Worm (Caenorhabditis elegans) whole organism, L1 larva: Measurements from ENCODE around the gene kcnl-3.

Experiments used
- C04F5.9 ChIP-seq: sonication (generic microtip); optimal IDR thresholded peaks from 2 replicates; lab custom pipeline; 2016; ENCODE audit warnings: missing genetic modification characterization, missing compliant biosample characterization
- C16A3.4 ChIP-seq: fragments of 150-350 bp; optimal IDR thresholded peaks from 2 replicates; lab custom pipeline; 2014; ENCODE audit warnings: missing biosample characterization, missing genetic modification characterization
- C34B4.2 ChIP-seq: sonication (generic microtip); optimal IDR thresholded peaks from 2 replicates; lab custom pipeline; 2017; ENCODE audit warnings: mild to moderate bottlenecking, missing genetic modification characterization, missing compliant biosample characterization
- F16B12.6 ChIP-seq: fragments of 150-350 bp; optimal IDR thresholded peaks from 2 replicates; lab custom pipeline; 2014; ENCODE audit warnings: missing biosample characterization, missing genetic modification characterization
- Y116A8C.19 ChIP-seq: sonication (generic microtip); optimal IDR thresholded peaks from 2 replicates; lab custom pipeline; 2016; ENCODE audit warnings: missing compliant biosample characterization, missing genetic modification characterization, borderline replicate concordance
- alr-1 ChIP-seq: fragments of 200-800 bp; sonication (Bioruptor generic); optimal IDR thresholded peaks from 2 replicates; lab custom pipeline; 2018; ENCODE audit warnings: borderline replicate concordance, mild to moderate bottlenecking, missing genetic modification characterization, missing compliant biosample characterization
- aly-2 ChIP-seq: fragments of 150-350 bp; optimal IDR thresholded peaks from 2 replicates; lab custom pipeline; 2014; ENCODE audit warnings: missing biosample characterization, missing genetic modification characterization
- ama-1 ChIP-seq: fragments of 150-350 bp; optimal IDR thresholded peaks from 2 replicates; lab custom pipeline; 2014
- ceh-63 ChIP-seq: fragments of 200-800 bp; sonication (Bioruptor generic); optimal IDR thresholded peaks from 2 replicates; lab custom pipeline; 2018; ENCODE audit warnings: mild to moderate bottlenecking, missing genetic modification characterization, missing compliant biosample characterization
- ceh-82 ChIP-seq, 3 experiments: fragments of 150-350 bp in 1 of 3; sonication (generic microtip) in 2 of 3; optimal IDR thresholded peaks; 2 replicates each; lab custom pipeline; 2014 to 2017; ENCODE audit warnings: missing biosample characterization in 3 of 3, missing genetic modification characterization in 3 of 3
- ceh-88 ChIP-seq: fragments of 200-800 bp; sonication (Bioruptor generic); IDR thresholded peaks from 2 replicates; pipeline ENCODE4 v1.3.6; 2022; ENCODE audit warnings: missing genetic modification characterization, missing compliant biosample characterization
- ceh-90 ChIP-seq: sonication (generic microtip); optimal IDR thresholded peaks from 2 replicates; lab custom pipeline; 2016; ENCODE audit warnings: missing genetic modification characterization, missing compliant biosample characterization
- ces-1 ChIP-seq: fragments of 150-350 bp; optimal IDR thresholded peaks from 2 replicates; lab custom pipeline; 2014; ENCODE audit warnings: missing biosample characterization, missing genetic modification reagents, missing genetic modification characterization
- efl-1 ChIP-seq, 4 experiments: fragments of 150-350 bp; optimal IDR thresholded peaks in 3 of 4; peaks in 1 of 4; 1 replicate in 1 of 4; 2 replicates in 3 of 4; lab custom pipeline; 2014; ENCODE audit warnings: missing biosample characterization in 2 of 4, missing genetic modification characterization in 2 of 4, missing genetic modification reagents in 2 of 4
- efl-3 ChIP-seq: fragments of 200-800 bp; sonication (Bioruptor generic); optimal IDR thresholded peaks from 2 replicates; lab custom pipeline; 2018; ENCODE audit warnings: mild to moderate bottlenecking, missing genetic modification characterization, missing compliant biosample characterization
- egl-13 ChIP-seq: sonication (generic microtip); optimal IDR thresholded peaks from 2 replicates; lab custom pipeline; 2016; ENCODE audit warnings: missing genotype, missing genetic modification reagents, missing genetic modification characterization, missing compliant biosample characterization
- elt-3 ChIP-seq, 6 experiments: fragments of 150-350 bp in 1 of 6; sonication (generic microtip); optimal IDR thresholded peaks; 2 replicates each; lab custom pipeline; 2017 to 2018; ENCODE audit warnings: missing biosample characterization in 6 of 6, missing genetic modification characterization in 6 of 6, inconsistent platforms in 1 of 6
- ets-5 ChIP-seq: fragments of 200-800 bp; sonication (Bioruptor generic); IDR thresholded peaks from 2 replicates; pipeline ENCODE4 v1.3.6; 2022; ENCODE audit warnings: missing genetic modification characterization, missing compliant biosample characterization
- fkh-10 ChIP-seq: sonication (generic microtip); optimal IDR thresholded peaks from 2 replicates; lab custom pipeline; 2017; ENCODE audit warnings: missing biosample characterization, missing genetic modification reagents, missing genetic modification characterization
- fkh-4 ChIP-seq: sonication (generic microtip); optimal IDR thresholded peaks from 2 replicates; lab custom pipeline; 2016; ENCODE audit warnings: missing compliant biosample characterization, missing genetic modification characterization, borderline replicate concordance
- fos-1 ChIP-seq: fragments of 150-350 bp; optimal IDR thresholded peaks from 2 replicates; lab custom pipeline; 2014; ENCODE audit warnings: missing biosample characterization, missing genetic modification characterization
- grh-1 ChIP-seq: fragments of 200-800 bp; sonication (Bioruptor generic); IDR thresholded peaks from 2 replicates; pipeline ENCODE4 v1.3.6; 2022; ENCODE audit warnings: missing genetic modification reagents, missing genetic modification characterization, missing compliant biosample characterization
- hlh-4 ChIP-seq: sonication (generic microtip); optimal IDR thresholded peaks from 2 replicates; lab custom pipeline; 2016; ENCODE audit warnings: mild to moderate bottlenecking, missing genetic modification characterization, missing compliant biosample characterization
- isw-1 ChIP-seq: fragments of 200-800 bp; sonication (Bioruptor generic); IDR thresholded peaks from 2 replicates; pipeline ENCODE4 v1.3.6; 2022; ENCODE audit warnings: missing genetic modification characterization, missing compliant biosample characterization
- lin-13 ChIP-seq: fragments of 150-350 bp; optimal IDR thresholded peaks from 2 replicates; lab custom pipeline; 2014; ENCODE audit warnings: missing biosample characterization, missing genetic modification reagents, missing genetic modification characterization
- lin-14 ChIP-seq: fragments of 200-800 bp; sonication (Bioruptor generic); optimal IDR thresholded peaks from 2 replicates; lab custom pipeline; 2018; ENCODE audit warnings: mild to moderate bottlenecking, missing genetic modification characterization, moderate library complexity, missing compliant biosample characterization
- lin-15B ChIP-seq: fragments of 150-350 bp; sonication (generic microtip); optimal IDR thresholded peaks from 3 replicates; lab custom pipeline; 2014; ENCODE audit warnings: missing biosample characterization, missing genetic modification characterization
- lir-3 ChIP-seq: sonication (generic microtip); optimal IDR thresholded peaks from 2 replicates; lab custom pipeline; 2016; ENCODE audit warnings: mild to moderate bottlenecking, missing genetic modification characterization, moderate library complexity, missing compliant biosample characterization; ENCODE audit not compliant: poor library complexity
- lsy-2 ChIP-seq, 2 experiments: fragments of 150-350 bp; optimal IDR thresholded peaks; 2 replicates each; lab custom pipeline; 2014; ENCODE audit warnings: missing biosample characterization in 2 of 2, missing genetic modification characterization in 2 of 2
- mab-9 ChIP-seq: fragments of 200-800 bp; sonication (Bioruptor generic); IDR thresholded peaks from 2 replicates; pipeline ENCODE4 v1.3.6; 2022; ENCODE audit warnings: missing genetic modification reagents, missing genetic modification characterization, missing compliant biosample characterization
- mdl-1 ChIP-seq, 2 experiments: fragments of 150-350 bp; optimal IDR thresholded peaks; 2 replicates each; lab custom pipeline; 2014 to 2017; ENCODE audit warnings: missing biosample characterization in 2 of 2, missing genetic modification characterization in 2 of 2, inconsistent platforms in 1 of 2
- mef-2 ChIP-seq: fragments of 150-350 bp; optimal IDR thresholded peaks from 2 replicates; lab custom pipeline; 2014; ENCODE audit warnings: missing biosample characterization, missing genetic modification characterization
- mep-1 ChIP-seq: fragments of 150-350 bp; optimal IDR thresholded peaks from 2 replicates; lab custom pipeline; 2014; ENCODE audit warnings: missing biosample characterization, missing genetic modification characterization
- nhr-11 ChIP-seq: fragments of 150-350 bp; optimal IDR thresholded peaks from 2 replicates; lab custom pipeline; 2014; ENCODE audit warnings: missing biosample characterization, missing genetic modification characterization
- nhr-12 ChIP-seq: sonication (generic microtip); optimal IDR thresholded peaks from 2 replicates; lab custom pipeline; 2017; ENCODE audit warnings: missing biosample characterization, missing genetic modification characterization
- nhr-19 ChIP-seq: fragments of 200-800 bp; sonication (Bioruptor generic); conservative IDR thresholded peaks from 2 replicates; pipeline ENCODE4 v1.3.6; 2022; ENCODE audit warnings: missing genetic modification characterization, missing compliant biosample characterization
- nhr-20 ChIP-seq: sonication (generic microtip); optimal IDR thresholded peaks from 2 replicates; lab custom pipeline; 2016; ENCODE audit warnings: mild to moderate bottlenecking, missing genetic modification characterization, missing compliant biosample characterization
- nhr-77 ChIP-seq: fragments of 150-350 bp; optimal IDR thresholded peaks from 2 replicates; lab custom pipeline; 2014; ENCODE audit warnings: missing biosample characterization, missing genetic modification characterization
- pag-3 ChIP-seq: sonication (generic microtip); optimal IDR thresholded peaks from 2 replicates; lab custom pipeline; 2017; ENCODE audit warnings: missing genetic modification characterization, mild to moderate bottlenecking, missing compliant biosample characterization, antibody characterized with exemption, borderline replicate concordance; ENCODE audit not compliant: insufficient read depth
- skn-1 ChIP-seq: fragments of 150-350 bp; optimal IDR thresholded peaks from 2 replicates; lab custom pipeline; 2014; ENCODE audit warnings: missing biosample characterization, missing genetic modification characterization
- snpc-4 ChIP-seq: fragments of 150-350 bp; optimal IDR thresholded peaks from 2 replicates; lab custom pipeline; 2014; ENCODE audit warnings: missing biosample characterization, missing genetic modification characterization
- sox-4 ChIP-seq: sonication (generic microtip); optimal IDR thresholded peaks from 2 replicates; lab custom pipeline; 2016; ENCODE audit warnings: missing genetic modification characterization, missing compliant biosample characterization
- sptf-1 ChIP-seq: fragments of 150-350 bp; optimal IDR thresholded peaks from 2 replicates; lab custom pipeline; 2014; ENCODE audit warnings: missing biosample characterization, missing genetic modification characterization
- swsn-7 ChIP-seq: sonication (generic microtip); optimal IDR thresholded peaks from 2 replicates; lab custom pipeline; 2016; ENCODE audit warnings: missing genetic modification characterization, missing compliant biosample characterization
- tlp-1 ChIP-seq: fragments of 150-350 bp; optimal IDR thresholded peaks from 2 replicates; lab custom pipeline; 2014; ENCODE audit warnings: missing biosample characterization, missing genetic modification characterization
- unc-62 ChIP-seq: fragments of 150-350 bp; optimal IDR thresholded peaks from 2 replicates; lab custom pipeline; 2014; ENCODE audit warnings: missing biosample characterization, missing genetic modification reagents, missing genetic modification characterization
- unc-86 ChIP-seq: sonication (generic microtip); optimal IDR thresholded peaks from 2 replicates; lab custom pipeline; 2016; ENCODE audit warnings: missing genetic modification characterization, missing compliant biosample characterization
- unc-98 ChIP-seq: fragments of 200-800 bp; sonication (Bioruptor generic); IDR thresholded peaks from 2 replicates; pipeline ENCODE4 v1.3.6; 2022; ENCODE audit warnings: missing genetic modification characterization, missing compliant biosample characterization
- ztf-11 ChIP-seq, 2 experiments: sonication (generic microtip); optimal IDR thresholded peaks; 2 replicates each; lab custom pipeline; 2016 to 2017; ENCODE audit warnings: missing genetic modification characterization in 2 of 2, missing biosample characterization in 1 of 2, missing compliant biosample characterization in 1 of 2
- ztf-4 ChIP-seq: fragments of 150-350 bp; optimal IDR thresholded peaks from 2 replicates; lab custom pipeline; 2014; ENCODE audit warnings: missing biosample characterization, missing genetic modification characterization

kcnl-3 gene

DNA sequence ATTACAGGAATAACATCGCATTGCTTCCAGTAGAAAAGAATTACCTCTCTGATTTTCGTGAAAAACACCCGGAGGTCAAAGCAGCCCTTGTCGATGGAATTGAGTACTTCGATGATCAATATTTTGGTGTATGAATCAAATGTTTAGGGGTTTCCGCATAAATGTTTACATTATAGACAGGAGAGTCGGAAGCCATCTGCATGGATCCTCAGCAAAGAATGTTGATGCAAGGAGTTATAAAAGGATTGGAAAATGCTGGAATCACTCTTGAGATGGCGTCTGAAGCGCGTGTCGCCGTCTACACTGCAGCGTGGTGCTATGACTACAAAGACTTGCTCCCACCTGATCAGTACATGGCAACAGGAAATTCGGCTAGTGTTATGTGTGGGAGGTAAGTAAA, 27.6 kb downstream of the kcnl-3 start, which contains the start of gene C41A3.2:
Gene C41A3.2 (minus strand): TSS at position 101 of the 400 bp plus-strand sequence.
- TF ChIP-seq unc-98 (GFP tag; lab: Robert Waterston, UW) (no peak), efl-3 (GFP tag; lab: Kevin White, UChicago) (no peak), mep-1 (tag; lab: Kevin White, UChicago) (no peak), sptf-1 (tag; lab: Kevin White, UChicago) (no peak), mef-2 (tag; lab: Kevin White, UChicago) (no peak)

DNA sequence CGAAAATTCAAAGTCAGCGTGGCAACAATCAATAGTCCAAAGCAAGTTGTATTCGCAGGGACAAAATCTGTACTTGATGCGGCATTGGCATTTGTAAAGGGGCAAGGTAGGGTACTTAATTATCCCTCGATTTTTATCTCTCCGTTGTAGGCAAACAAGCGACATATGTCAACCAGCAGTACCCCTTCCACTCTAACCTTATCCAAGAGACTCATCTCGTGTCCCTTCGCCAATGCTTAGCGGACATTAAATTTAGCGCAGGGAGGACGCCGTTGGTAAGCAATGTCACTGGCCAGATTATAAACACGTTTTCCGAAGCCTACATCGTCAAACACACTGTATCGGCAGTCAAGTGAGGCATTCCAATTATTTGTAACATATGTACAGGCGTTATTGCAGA, 42.7 kb downstream of the kcnl-3 start:
- TF ChIP-seq egl-13 (tag; lab: Kevin White, UChicago) (peak; percentile 95), alr-1 (tag; lab: Kevin White, UChicago) (no peak), efl-3 (GFP tag; lab: Kevin White, UChicago) (peak; percentile 89), F16B12.6 (tag; lab: Kevin White, UChicago) (no peak), elt-3 (tag; optimal IDR thresholded peaks at IDR 0.05; lab: Kevin White, UChicago) (peak; percentile 65 to 98 (median 86)), ceh-90 (tag; lab: Kevin White, UChicago) (no peak), C34B4.2 (tag; lab: Kevin White, UChicago) (peak; percentile 16), efl-1 (optimal IDR thresholded peaks at IDR 0.05; lab: Kevin White, UChicago) (peak; percentile 81 to 88), efl-1 (GFP tag; optimal IDR thresholded peaks at IDR 0.05 in 1 of 2; lab: Kevin White, UChicago) (peak in 1 of 2 experiments; percentile 98), nhr-77 (tag; lab: Kevin White, UChicago) (peak; percentile 97), ceh-63 (peak; percentile 97), swsn-7 (tag; lab: Kevin White, UChicago) (peak; percentile 97), ets-5 (no peak), grh-1 (GFP tag; lab: Robert Waterston, UW) (peak; percentile 95), mdl-1 (tag; optimal IDR thresholded peaks at IDR 0.05; lab: Kevin White, UChicago) (peak; percentile 0 to 96), fkh-4 (peak; percentile 90), nhr-12 (peak; percentile 63), ztf-11 (tag; optimal IDR thresholded peaks at IDR 0.05; lab: Kevin White, UChicago) (peak in 1 of 2 experiments; percentile 95), skn-1 (tag; lab: Kevin White, UChicago) (peak; percentile 94), lsy-2 (tag; optimal IDR thresholded peaks at IDR 0.05; lab: Kevin White, UChicago) (peak; percentile 90), nhr-20 (tag; lab: Kevin White, UChicago) (peak; percentile 98), nhr-19 (peak; percentile 97), ama-1 (lab: Kevin White, UChicago) (no peak), lir-3 (peak; percentile 85), lin-13 (GFP tag; lab: Kevin White, UChicago) (peak; percentile 96), aly-2 (tag; lab: Kevin White, UChicago) (peak; percentile 94), tlp-1 (tag; lab: Kevin White, UChicago) (no peak), hlh-4 (tag; lab: Kevin White, UChicago) (peak; percentile 27), unc-62 (GFP tag; lab: Kevin White, UChicago) (no peak), ztf-4 (tag; lab: Kevin White, UChicago) (peak; percentile 99), mab-9 (GFP tag; lab: Robert Waterston, UW) (peak; percentile 93), ceh-82 (tag; optimal IDR thresholded peaks at IDR 0.05; lab: Kevin White, UChicago) (peak; percentile 98 to 99 (median 98)), lin-15B (no peak), C16A3.4 (tag; lab: Kevin White, UChicago) (peak; percentile 99), sox-4 (peak; percentile 97), C04F5.9 (tag; lab: Kevin White, UChicago) (peak; percentile 87), snpc-4 (tag; lab: Kevin White, UChicago) (peak; percentile 83), ces-1 (GFP tag; lab: Kevin White, UChicago) (peak; percentile 48), unc-86 (tag; lab: Kevin White, UChicago) (peak; percentile 93), lin-14 (GFP tag; lab: Kevin White, UChicago) (peak; percentile 95), fos-1 (tag; lab: Kevin White, UChicago) (peak; percentile 96), ceh-88 (peak; percentile 91), Y116A8C.19 (tag; lab: Kevin White, UChicago) (no peak), pag-3 (tag; lab: Kevin White, UChicago) (no peak), fkh-10 (GFP tag; lab: Kevin White, UChicago) (peak; percentile 98), isw-1 (peak; percentile 84), sptf-1 (tag; lab: Kevin White, UChicago) (no peak), nhr-11 (peak; percentile 95)
